Worm (Caenorhabditis elegans): ENCODE measurements around the gene C54F6.18.

The C54F6.18 gene

ce11 chrV:7527153-7527552 is 1.4 kb downstream of the C54F6.18 start, which contains the start of gene C54F6.17:
TSS of gene C54F6.17 (plus strand) at chrV:7527453.
- no peak for TF ChIP-seq F52B5.7 (tag; optimal IDR thresholded peaks at IDR 0.05)

- TF ChIP-seq lin-54 (GFP tag; optimal IDR thresholded peaks at IDR 0.05) (no peak), lin-26 (GFP tag; IDR thresholded peaks at IDR 0.05) (no peak), xnd-1 (tag; optimal IDR thresholded peaks at IDR 0.05) (no peak), somi-1 (GFP tag; optimal IDR thresholded peaks at IDR 0.05) (no peak), athp-1 (tag; optimal IDR thresholded peaks at IDR 0.05) (no peak), hlh-26 (GFP tag; conservative IDR thresholded peaks at IDR 0.05) (no peak), gei-17 (GFP tag; optimal IDR thresholded peaks at IDR 0.05) (no peak), ztf-18 (tag; optimal IDR thresholded peaks at IDR 0.05) (no peak), chd-7 (tag; optimal IDR thresholded peaks at IDR 0.05) (no peak), nhr-120 (GFP tag; IDR thresholded peaks at IDR 0.05) (no peak), lin-35 (GFP tag; optimal IDR thresholded peaks at IDR 0.05) (no peak), tlf-1 (GFP tag; optimal IDR thresholded peaks at IDR 0.05) (no peak), ztf-26 (tag; optimal IDR thresholded peaks at IDR 0.05) (no peak), K11D2.4 (GFP tag; IDR thresholded peaks at IDR 0.05) (no peak), egl-18 (GFP tag; IDR thresholded peaks at IDR 0.05) (no peak), ztf-22 (GFP tag; optimal IDR thresholded peaks at IDR 0.05) (no peak)
Observed at ce11 chrV:7528816-7529215, 3.0 kb downstream of the C54F6.18 start, which contains the start of gene C54F6.5. TSS of gene C54F6.5 (plus strand) at chrV:7529116.

- no peak for TF ChIP-seq egl-18 (GFP tag; IDR thresholded peaks at IDR 0.05)
- TF ChIP-seq lin-40 (tag; optimal IDR thresholded peaks at IDR 0.05) = no peak
- no peak for TF ChIP-seq repo-1 (tag; optimal IDR thresholded peaks at IDR 0.05)
- TF ChIP-seq hlh-26 (GFP tag; conservative IDR thresholded peaks at IDR 0.05) = no peak
- no peak for TF ChIP-seq gei-17 (GFP tag; optimal IDR thresholded peaks at IDR 0.05)
- no peak for TF ChIP-seq D2030.7 (GFP tag; IDR thresholded peaks at IDR 0.05)
- TF ChIP-seq K12H6.12 (tag; optimal IDR thresholded peaks at IDR 0.05) = no peak
- no peak for TF ChIP-seq B0035.1 (tag; optimal IDR thresholded peaks at IDR 0.05)
- no peak for TF ChIP-seq attf-3 (GFP tag; conservative IDR thresholded peaks at IDR 0.05)
- no peak for TF ChIP-seq zfh-2 (GFP tag; conservative IDR thresholded peaks at IDR 0.05)
- no peak for TF ChIP-seq F39B2.1 (GFP tag; IDR thresholded peaks at IDR 0.05)
- TF ChIP-seq pbrm-1 (GFP tag; IDR thresholded peaks at IDR 0.05) = no peak
- TF ChIP-seq rpc-1 (optimal IDR thresholded peaks at IDR 0.05) = no peak
- no peak for TF ChIP-seq rpc-1 (tag; optimal IDR thresholded peaks at IDR 0.05)
- no peak for TF ChIP-seq nhr-120 (GFP tag; IDR thresholded peaks at IDR 0.05)
- TF ChIP-seq athp-1 (tag; optimal IDR thresholded peaks at IDR 0.05) = no peak
- no peak for TF ChIP-seq Y53G8AR.9 (GFP tag; conservative IDR thresholded peaks at IDR 0.05)
- TF ChIP-seq somi-1 (GFP tag; optimal IDR thresholded peaks at IDR 0.05) = no peak
- no peak for TF ChIP-seq Y53F4B.3 (GFP tag; IDR thresholded peaks at IDR 0.05)
- no peak for TF ChIP-seq B0336.3 (GFP tag; IDR thresholded peaks at IDR 0.05)
Observed at ce11 chrV:7529840-7530239, 4.0 kb downstream of the C54F6.18 start, which contains the start of gene swt-2. TSS of gene swt-2 (plus strand) at chrV:7530140.

ce11 chrV:7532947-7533346 is 7.2 kb downstream of the C54F6.18 start, which contains the start of gene C54F6.3:
TSS of gene C54F6.3 (plus strand) at chrV:7533247.
- TF ChIP-seq mel-28 (tag; optimal IDR thresholded peaks at IDR 0.05; ENCODE audit: borderline replicate concordance) (no peak), ztf-28 (GFP tag; IDR thresholded peaks at IDR 0.05) (no peak), Y53G8AR.9 (GFP tag; conservative IDR thresholded peaks at IDR 0.05) (no peak), T26A5.8 (tag; optimal IDR thresholded peaks at IDR 0.05) (no peak), mcd-1 (GFP tag; IDR thresholded peaks at IDR 0.05) (no peak), ztf-3 (GFP tag; optimal IDR thresholded peaks at IDR 0.05) (no peak), cebp-1 (GFP tag; IDR thresholded peaks at IDR 0.05) (no peak), cebp-1 (tag; optimal IDR thresholded peaks at IDR 0.05) (no peak), atf-7 (tag; optimal IDR thresholded peaks at IDR 0.05) (no peak), hrde-1 (tag; optimal IDR thresholded peaks at IDR 0.05; ENCODE audit: borderline replicate concordance) (no peak), madf-8 (GFP tag; conservative IDR thresholded peaks at IDR 0.05) (no peak), lin-54 (GFP tag; optimal IDR thresholded peaks at IDR 0.05) (no peak), dpff-1 (tag; optimal IDR thresholded peaks at IDR 0.05) (no peak), snpc-3.4 (tag; optimal IDR thresholded peaks at IDR 0.05) (no peak), Y79H2A.3 (GFP tag; conservative IDR thresholded peaks at IDR 0.05) (no peak), bed-2 (GFP tag; IDR thresholded peaks at IDR 0.05) (no peak), zfh-2 (GFP tag; conservative IDR thresholded peaks at IDR 0.05) (no peak)
